Worm (Caenorhabditis elegans) whole organism, young adult: ENCODE data around the gene fbxa-206.

Experiments
- C06A6.2 ChIP-seq: fragments of 200-800 bp; sonication (Bioruptor generic); conservative IDR thresholded peaks from 2 replicates; pipeline ENCODE4 v1.3.6; 2022; ENCODE audit warnings: missing genetic modification characterization, missing compliant biosample characterization
- D2030.7 ChIP-seq: fragments of 200-800 bp; sonication (Bioruptor generic); IDR thresholded peaks from 2 replicates; pipeline ENCODE4 v1.3.6; 2022; ENCODE audit warnings: missing genetic modification reagents, missing genetic modification characterization, missing compliant biosample characterization
- F22D6.2 ChIP-seq: sonication (generic microtip); optimal IDR thresholded peaks from 2 replicates; lab custom pipeline; 2016; ENCODE audit warnings: mild to moderate bottlenecking, missing genetic modification characterization, missing compliant biosample characterization
- F23B12.7 ChIP-seq: sonication (generic microtip); optimal IDR thresholded peaks from 2 replicates; lab custom pipeline; 2017; ENCODE audit warnings: missing genetic modification characterization, mild to moderate bottlenecking, missing compliant biosample characterization, antibody characterized with exemption, moderate library complexity; ENCODE audit not compliant: insufficient read depth
- F39B2.1 ChIP-seq: fragments of 200-800 bp; sonication (Bioruptor generic); IDR thresholded peaks from 2 replicates; pipeline ENCODE4 v1.3.6; 2022; ENCODE audit warnings: missing genetic modification reagents, missing genetic modification characterization, missing compliant biosample characterization
- F49E8.2 ChIP-seq: sonication (generic microtip); optimal IDR thresholded peaks from 3 replicates; lab custom pipeline; 2017; ENCODE audit warnings: missing genetic modification characterization, mild to moderate bottlenecking, missing compliant biosample characterization, antibody characterized with exemption, moderate library complexity; ENCODE audit not compliant: insufficient read depth
- F52B5.7 ChIP-seq: sonication (generic microtip); optimal IDR thresholded peaks from 2 replicates; lab custom pipeline; 2016; ENCODE audit warnings: mild to moderate bottlenecking, missing genetic modification characterization, missing compliant biosample characterization
- F55B11.4 ChIP-seq: sonication (generic microtip); optimal IDR thresholded peaks from 2 replicates; lab custom pipeline; 2016; ENCODE audit warnings: missing compliant biosample characterization, missing genetic modification characterization, borderline replicate concordance; ENCODE audit not compliant: insufficient read depth
- K11D2.4 ChIP-seq: fragments of 200-800 bp; sonication (Bioruptor generic); IDR thresholded peaks from 2 replicates; pipeline ENCODE4 v1.3.6; 2022; ENCODE audit warnings: missing genetic modification reagents, missing genetic modification characterization, missing compliant biosample characterization
- K12H6.12 ChIP-seq: fragments of 200-800 bp; sonication (Bioruptor generic); optimal IDR thresholded peaks from 2 replicates; lab custom pipeline; 2018; ENCODE audit warnings: mild to moderate bottlenecking, missing genetic modification characterization, missing compliant biosample characterization
- Y53F4B.3 ChIP-seq: fragments of 200-800 bp; sonication (Bioruptor generic); IDR thresholded peaks from 2 replicates; pipeline ENCODE4 v1.3.6; 2022; ENCODE audit warnings: missing genetic modification reagents, missing genetic modification characterization, missing compliant biosample characterization
- ama-1 ChIP-seq, 3 experiments: fragments of 150-350 bp in 1 of 3; sonication (generic microtip) in 2 of 3; optimal IDR thresholded peaks; 2 replicates each; lab custom pipeline; 2014 to 2018; ENCODE audit warnings: missing biosample characterization in 2 of 3, missing genetic modification characterization in 2 of 3, missing genetic modification reagents in 2 of 3
- attf-3 ChIP-seq: fragments of 200-800 bp; sonication (Bioruptor generic); conservative IDR thresholded peaks from 2 replicates; pipeline ENCODE4 v1.3.6; 2022; ENCODE audit warnings: missing genetic modification reagents, missing genetic modification characterization, missing compliant biosample characterization
- attf-6 ChIP-seq: fragments of 200-800 bp; sonication (Bioruptor generic); IDR thresholded peaks from 2 replicates; pipeline ENCODE4 v1.3.6; 2022; ENCODE audit warnings: missing genetic modification reagents, missing genetic modification characterization, missing compliant biosample characterization
- bed-1 ChIP-seq: fragments of 200-800 bp; sonication (Bioruptor generic); IDR thresholded peaks from 2 replicates; pipeline ENCODE4 v1.3.6; 2022; ENCODE audit warnings: missing genetic modification reagents, missing genetic modification characterization, missing compliant biosample characterization
- cebp-1 ChIP-seq, 2 experiments: fragments of 200-800 bp in 1 of 2; sonication (Bioruptor generic) in 1 of 2; sonication (generic microtip) in 1 of 2; IDR thresholded peaks in 1 of 2; optimal IDR thresholded peaks in 1 of 2; 2 replicates each; pipeline versions ENCODE4 v1.3.6 to Lab custom; 2017 to 2022; ENCODE audit warnings: missing compliant biosample characterization in 2 of 2, missing genetic modification characterization in 2 of 2, mild to moderate bottlenecking in 1 of 2, missing genetic modification reagents in 1 of 2, moderate library complexity in 1 of 2
- ceh-40 ChIP-seq: fragments of 200-800 bp; sonication (Bioruptor generic); IDR thresholded peaks from 2 replicates; pipeline ENCODE4 v1.3.6; 2022; ENCODE audit warnings: missing genetic modification characterization, missing compliant biosample characterization
- ceh-79 ChIP-seq: sonication (generic microtip); optimal IDR thresholded peaks from 2 replicates; lab custom pipeline; 2017; ENCODE audit warnings: mild to moderate bottlenecking, missing genetic modification characterization, missing compliant biosample characterization
- die-1 ChIP-seq: sonication (generic microtip); optimal IDR thresholded peaks from 2 replicates; lab custom pipeline; 2016; ENCODE audit warnings: missing genotype, mild to moderate bottlenecking, missing genetic modification characterization, missing compliant biosample characterization
- dpl-1 ChIP-seq: fragments of 150-350 bp; optimal IDR thresholded peaks from 2 replicates; lab custom pipeline; 2014; ENCODE audit warnings: missing biosample characterization, missing genetic modification reagents, missing genetic modification characterization
- efl-1 ChIP-seq: fragments of 150-350 bp; optimal IDR thresholded peaks from 2 replicates; lab custom pipeline; 2014; ENCODE audit warnings: missing biosample characterization, missing genetic modification reagents, missing genetic modification characterization
- ekl-4 ChIP-seq: fragments of 200-800 bp; sonication (Bioruptor generic); IDR thresholded peaks from 2 replicates; pipeline ENCODE4 v1.3.6; 2022; ENCODE audit warnings: missing genetic modification reagents, missing genetic modification characterization, missing compliant biosample characterization
- gei-17 ChIP-seq: fragments of 200-800 bp; sonication (Bioruptor generic); optimal IDR thresholded peaks from 2 replicates; lab custom pipeline; 2018; ENCODE audit warnings: mild to moderate bottlenecking, missing genetic modification characterization, missing compliant biosample characterization
- him-1 ChIP-seq: sonication (generic microtip); optimal IDR thresholded peaks from 2 replicates; lab custom pipeline; 2016; ENCODE audit warnings: missing genotype, missing genetic modification reagents, missing genetic modification characterization, missing compliant biosample characterization
- hmg-20 ChIP-seq: fragments of 200-800 bp; sonication (Bioruptor generic); IDR thresholded peaks from 2 replicates; pipeline ENCODE4 v1.3.6; 2022; ENCODE audit warnings: missing genetic modification reagents, missing genetic modification characterization, missing compliant biosample characterization
- hsf-1 ChIP-seq: fragments of 200-800 bp; sonication (Bioruptor generic); IDR thresholded peaks from 2 replicates; pipeline ENCODE4 v1.3.6; 2022; ENCODE audit warnings: missing genetic modification reagents, missing genetic modification characterization, missing compliant biosample characterization
- let-526 ChIP-seq: fragments of 200-800 bp; sonication (Bioruptor generic); IDR thresholded peaks from 2 replicates; pipeline ENCODE4 v1.3.6; 2022; ENCODE audit warnings: missing genetic modification reagents, missing genetic modification characterization, missing compliant biosample characterization
- lin-54 ChIP-seq: fragments of 200-800 bp; sonication (Bioruptor generic); optimal IDR thresholded peaks from 2 replicates; lab custom pipeline; 2018; ENCODE audit warnings: mild to moderate bottlenecking, missing genetic modification characterization, missing compliant biosample characterization
- lir-1 ChIP-seq: fragments of 200-800 bp; sonication (Bioruptor generic); conservative IDR thresholded peaks from 2 replicates; pipeline ENCODE4 v1.3.6; 2022; ENCODE audit warnings: missing genetic modification reagents, missing genetic modification characterization, missing compliant biosample characterization
- madf-10 ChIP-seq: sonication (generic microtip); optimal IDR thresholded peaks from 2 replicates; lab custom pipeline; 2016; ENCODE audit warnings: mild to moderate bottlenecking, missing genetic modification characterization, missing compliant biosample characterization
- madf-3 ChIP-seq: fragments of 200-800 bp; sonication (Bioruptor generic); IDR thresholded peaks from 2 replicates; pipeline ENCODE4 v1.3.6; 2022; ENCODE audit warnings: missing genetic modification reagents, missing genetic modification characterization, missing compliant biosample characterization
- mcd-1 ChIP-seq: fragments of 200-800 bp; sonication (Bioruptor generic); IDR thresholded peaks from 2 replicates; pipeline ENCODE4 v1.3.6; 2022; ENCODE audit warnings: missing genetic modification reagents, missing genetic modification characterization, missing compliant biosample characterization
- nfya-2 ChIP-seq: fragments of 200-800 bp; sonication (Bioruptor generic); IDR thresholded peaks from 2 replicates; pipeline ENCODE4 v1.3.6; 2022; ENCODE audit warnings: missing genetic modification reagents, missing genetic modification characterization, missing compliant biosample characterization
- nhr-120 ChIP-seq: fragments of 200-800 bp; sonication (Bioruptor generic); IDR thresholded peaks from 2 replicates; pipeline ENCODE4 v1.3.6; 2022; ENCODE audit warnings: missing genetic modification characterization, missing compliant biosample characterization
- nhr-179 ChIP-seq: sonication (generic microtip); optimal IDR thresholded peaks from 2 replicates; lab custom pipeline; 2016; ENCODE audit warnings: mild to moderate bottlenecking, missing genetic modification characterization, missing compliant biosample characterization
- nhr-80 ChIP-seq: sonication (generic microtip); optimal IDR thresholded peaks from 2 replicates; lab custom pipeline; 2016; ENCODE audit warnings: missing genetic modification characterization, missing compliant biosample characterization
- pbrm-1 ChIP-seq: fragments of 200-800 bp; sonication (Bioruptor generic); IDR thresholded peaks from 2 replicates; pipeline ENCODE4 v1.3.6; 2022; ENCODE audit warnings: missing genetic modification reagents, missing genetic modification characterization, missing compliant biosample characterization
- rcor-1 ChIP-seq: fragments of 200-800 bp; sonication (Bioruptor generic); IDR thresholded peaks from 2 replicates; pipeline ENCODE4 v1.3.6; 2022; ENCODE audit warnings: missing genetic modification reagents, missing genetic modification characterization, missing compliant biosample characterization
- sdz-38 ChIP-seq: sonication (generic microtip); optimal IDR thresholded peaks from 2 replicates; lab custom pipeline; 2016; ENCODE audit warnings: missing genotype, missing genetic modification characterization, missing compliant biosample characterization
- sea-2 ChIP-seq: fragments of 200-800 bp; sonication (Bioruptor generic); IDR thresholded peaks from 2 replicates; pipeline ENCODE4 v1.3.6; 2022; ENCODE audit warnings: missing genetic modification characterization, missing compliant biosample characterization
- tbp1 ChIP-seq: fragments of 200-800 bp; sonication (Bioruptor generic); optimal IDR thresholded peaks from 2 replicates; lab custom pipeline; 2018; ENCODE audit warnings: mild to moderate bottlenecking, missing genetic modification characterization, missing compliant biosample characterization
- tbx-9 ChIP-seq: sonication (generic microtip); optimal IDR thresholded peaks from 2 replicates; lab custom pipeline; 2016; ENCODE audit warnings: borderline replicate concordance, missing genetic modification characterization, inconsistent platforms, missing compliant biosample characterization
- unc-130 ChIP-seq: sonication (generic microtip); optimal IDR thresholded peaks from 2 replicates; lab custom pipeline; 2016; ENCODE audit warnings: missing genetic modification reagents, missing genetic modification characterization, missing compliant biosample characterization
- xnd-1 ChIP-seq: sonication (generic microtip); optimal IDR thresholded peaks from 2 replicates; lab custom pipeline; 2016; ENCODE audit warnings: missing genotype, missing genetic modification reagents, missing genetic modification characterization, missing compliant biosample characterization
- zim-3 ChIP-seq: sonication (generic microtip); optimal IDR thresholded peaks from 2 replicates; lab custom pipeline; 2017; ENCODE audit warnings: mild to moderate bottlenecking, missing genetic modification characterization, moderate library complexity, missing compliant biosample characterization
- ztf-22 ChIP-seq: fragments of 200-800 bp; sonication (Bioruptor generic); optimal IDR thresholded peaks from 2 replicates; lab custom pipeline; 2018; ENCODE audit warnings: mild to moderate bottlenecking, missing genetic modification characterization, moderate library complexity, missing compliant biosample characterization
- ztf-28 ChIP-seq: fragments of 200-800 bp; sonication (Bioruptor generic); IDR thresholded peaks from 2 replicates; pipeline ENCODE4 v1.3.6; 2022; ENCODE audit warnings: missing genetic modification reagents, missing genetic modification characterization, missing compliant biosample characterization
- ztf-3 ChIP-seq: fragments of 200-800 bp; sonication (Bioruptor generic); optimal IDR thresholded peaks from 2 replicates; lab custom pipeline; 2018; ENCODE audit warnings: mild to moderate bottlenecking, missing genetic modification characterization, missing compliant biosample characterization
- ztf-6 ChIP-seq: fragments of 200-800 bp; sonication (Bioruptor generic); IDR thresholded peaks from 2 replicates; pipeline ENCODE4 v1.3.6; 2022; ENCODE audit warnings: missing genetic modification reagents, missing genetic modification characterization, missing compliant biosample characterization

The fbxa-206 gene

DNA sequence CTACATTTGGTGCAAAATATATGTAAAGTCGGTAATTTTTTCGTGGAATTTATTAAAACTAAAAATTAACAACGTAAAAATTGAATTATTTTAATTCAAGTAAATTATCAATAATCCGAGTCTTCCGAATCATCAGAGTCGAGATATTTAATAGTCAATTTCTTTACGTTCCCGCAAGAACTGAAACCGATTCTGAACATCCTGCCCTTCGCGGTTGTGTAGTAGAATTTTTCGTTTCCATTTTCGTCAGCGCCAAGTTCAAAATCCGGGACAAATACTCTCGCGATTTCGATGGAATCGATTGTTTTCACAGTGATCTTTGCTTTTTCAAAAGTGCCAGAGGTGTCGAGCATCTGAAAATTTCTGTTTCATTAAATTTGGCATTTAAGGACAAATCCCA lies 1.4 kb upstream of the fbxa-206 start (continued):
- TF ChIP-seq zim-3 (tag; lab: Kevin White, UChicago) (peak; percentile 9), dpl-1 (GFP tag; lab: Kevin White, UChicago) (no peak), ztf-6 (no peak), F22D6.2 (tag; lab: Kevin White, UChicago) (no peak), bed-1 (GFP tag; lab: Robert Waterston, UW) (no peak), hmg-20 (GFP tag; lab: Robert Waterston, UW) (no peak), lir-1 (GFP tag; lab: Robert Waterston, UW) (no peak), K11D2.4 (GFP tag; lab: Robert Waterston, UW) (no peak), ama-1 (optimal IDR thresholded peaks at IDR 0.05; lab: Kevin White, UChicago) (no peak), ama-1 (GFP tag; optimal IDR thresholded peaks at IDR 0.05; lab: Kevin White, UChicago) (no peak), mcd-1 (peak; percentile 26; the same call in 1 of the 2 replicates), ceh-79 (tag; lab: Kevin White, UChicago) (no peak), F39B2.1 (0 out of 2 replicates have a peak, but pooled peaks have one; percentile 36), him-1 (no peak), F23B12.7 (no peak), rcor-1 (GFP tag; lab: Robert Waterston, UW) (no peak), ekl-4 (GFP tag; lab: Robert Waterston, UW) (peak; percentile 65), tbx-9 (tag; lab: Kevin White, UChicago) (no peak), lin-54 (GFP tag; lab: Kevin White, UChicago) (no peak), nhr-120 (no peak), efl-1 (peak; percentile 9), gei-17 (GFP tag; lab: Kevin White, UChicago) (no peak), D2030.7 (GFP tag; lab: Robert Waterston, UW) (peak; percentile 31; the same call in 1 of the 2 replicates), attf-6 (GFP tag; lab: Robert Waterston, UW) (peak; percentile 89), nhr-80 (tag; lab: Kevin White, UChicago) (no peak), sdz-38 (tag; lab: Kevin White, UChicago) (no peak), tbp1 (GFP tag; lab: Kevin White, UChicago) (peak; percentile 27), Y53F4B.3 (no peak), ztf-28 (GFP tag; lab: Robert Waterston, UW) (no peak), pbrm-1 (GFP tag; lab: Robert Waterston, UW) (0 out of 2 replicates have a peak, but pooled peaks have one; percentile 12), ztf-22 (GFP tag; lab: Kevin White, UChicago) (no peak), K12H6.12 (tag; lab: Kevin White, UChicago) (no peak), xnd-1 (tag; lab: Kevin White, UChicago) (peak; percentile 14), C06A6.2 (GFP tag; lab: Robert Waterston, UW) (no peak), sea-2 (GFP tag; lab: Robert Waterston, UW) (no peak), F55B11.4 (tag; lab: Kevin White, UChicago) (no peak), ztf-3 (GFP tag; lab: Kevin White, UChicago) (no peak), let-526 (no peak), F49E8.2 (tag; lab: Kevin White, UChicago) (peak; percentile 67), ceh-40 (GFP tag; lab: Robert Waterston, UW) (no peak), nhr-179 (tag; lab: Kevin White, UChicago) (no peak), madf-3 (GFP tag; lab: Robert Waterston, UW) (no peak), attf-3 (GFP tag; lab: Robert Waterston, UW) (no peak), die-1 (peak; percentile 21), hsf-1 (0 out of 2 replicates have a peak, but pooled peaks have one; percentile 42), nfya-2 (no peak), cebp-1 (GFP tag; IDR thresholded peaks at IDR 0.05; lab: Robert Waterston, UW) (no peak), cebp-1 (tag; optimal IDR thresholded peaks at IDR 0.05; lab: Kevin White, UChicago) (peak; percentile 10), F52B5.7 (tag; lab: Kevin White, UChicago) (no peak), madf-10 (tag; lab: Kevin White, UChicago) (no peak), unc-130 (GFP tag; lab: Kevin White, UChicago) (no peak)
- TF ChIP-seq, all 124 proteins: peak for 21
